Worm (Caenorhabditis elegans) whole organism, L1 larva: ENCODE measurements around the gene srd-35.

Source experiments
- lir-3 ChIP-seq: sonication (generic microtip); optimal IDR thresholded peaks from 2 replicates; lab custom pipeline; 2016; ENCODE audit warnings: mild to moderate bottlenecking, missing genetic modification characterization, moderate library complexity, missing compliant biosample characterization; ENCODE audit not compliant: poor library complexity
- mef-2 ChIP-seq: fragments of 150-350 bp; optimal IDR thresholded peaks from 2 replicates; lab custom pipeline; 2014; ENCODE audit warnings: missing biosample characterization, missing genetic modification characterization
- nhr-47 ChIP-seq: sonication (generic microtip); optimal IDR thresholded peaks from 2 replicates; lab custom pipeline; 2016; ENCODE audit warnings: mild to moderate bottlenecking, missing genetic modification characterization, moderate library complexity, missing compliant biosample characterization
- snpc-4 ChIP-seq: fragments of 150-350 bp; optimal IDR thresholded peaks from 2 replicates; lab custom pipeline; 2014; ENCODE audit warnings: missing biosample characterization, missing genetic modification characterization

DNA sequence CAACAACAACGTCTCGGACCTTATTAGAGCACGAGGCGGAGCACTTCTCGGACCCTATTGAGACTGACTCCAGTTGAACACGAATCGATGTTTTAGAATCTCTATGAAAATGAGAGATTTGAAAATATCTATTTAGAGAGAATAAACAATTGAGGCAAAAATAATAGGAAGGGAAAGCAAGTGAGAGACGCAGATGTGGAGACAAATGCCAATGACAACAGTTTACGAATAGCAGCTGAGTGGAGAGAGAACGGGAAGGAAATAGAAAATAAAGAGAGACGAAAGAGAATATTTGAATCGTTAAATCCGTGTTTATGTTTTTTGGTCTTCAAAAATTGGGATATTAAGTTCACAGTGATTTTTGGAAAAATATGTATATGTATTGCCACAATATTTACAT is 45.7 kb downstream of the srd-35 start:
- TF ChIP-seq lir-3 (tag; lab: Kevin White, UChicago) (no peak), mef-2 (no peak), nhr-47 (tag; lab: Kevin White, UChicago) (peak; percentile 23), snpc-4 (peak; percentile 19)
